Worm (Caenorhabditis elegans): ENCODE results near the gene rad-54.L2.
A peak's percentile ranks its signal among the peaks of the same experiment; 100 is the strongest.

Gene rad-54.L2

DNA sequence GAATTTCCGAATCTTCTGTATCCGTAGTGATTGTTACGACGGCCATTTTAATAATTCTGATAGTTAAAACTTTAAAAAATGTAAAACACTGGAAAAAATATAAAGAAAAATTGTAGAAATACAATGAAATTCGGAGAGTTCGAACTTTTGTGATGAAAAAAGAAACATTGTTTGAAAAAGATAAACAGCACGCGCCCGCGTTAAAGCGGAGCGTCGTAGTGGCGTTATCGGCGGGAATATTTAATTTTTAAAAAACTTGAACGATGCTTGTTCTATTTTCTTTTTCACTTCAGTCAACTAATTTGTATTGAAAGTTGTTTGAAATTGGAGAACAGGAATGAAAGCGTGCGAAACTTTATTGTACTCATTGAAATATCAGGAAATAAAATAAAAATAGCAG, 24.3 kb upstream of the rad-54.L2 start, which contains the start of gene npp-23 (continued):
- TF ChIP-seq ceh-8 (GFP tag; optimal IDR thresholded peaks at IDR 0.05), result no peak
- TF ChIP-seq zip-4 (GFP tag; optimal IDR thresholded peaks at IDR 0.05), result no peak
- TF ChIP-seq nhr-19 (GFP tag; conservative IDR thresholded peaks at IDR 0.05), result peak; percentile 54
- TF ChIP-seq swsn-7 (tag; optimal IDR thresholded peaks at IDR 0.05), result peak; percentile 50
- TF ChIP-seq nhr-11 (tag; optimal IDR thresholded peaks at IDR 0.05), result no peak
- no peak for TF ChIP-seq elt-2 (tag; optimal IDR thresholded peaks at IDR 0.05)
- TF ChIP-seq blmp-1 (tag; optimal IDR thresholded peaks at IDR 0.05), result peak; percentile 58
- no peak for TF ChIP-seq nhr-28 (tag; optimal IDR thresholded peaks at IDR 0.05)
- TF ChIP-seq nhr-76 (tag; optimal IDR thresholded peaks at IDR 0.05), result no peak
- TF ChIP-seq grh-1 (GFP tag; IDR thresholded peaks at IDR 0.05), result peak; percentile 38; the same call in 1 of the 2 replicates
- TF ChIP-seq dpl-1 (GFP tag; optimal IDR thresholded peaks at IDR 0.05), result peak; percentile 93 to 96 (median 95)
- peak; percentile 51 for TF ChIP-seq skn-1 (tag; optimal IDR thresholded peaks at IDR 0.05)
- peak; percentile 53 for TF ChIP-seq dsc-1 (tag; optimal IDR thresholded peaks at IDR 0.05)
- peak in 1 of 2 experiments; percentile 60 for TF ChIP-seq lsy-2 (tag; optimal IDR thresholded peaks at IDR 0.05)
- TF ChIP-seq lin-14 (GFP tag; optimal IDR thresholded peaks at IDR 0.05), result no peak
- TF ChIP-seq unc-98 (GFP tag; IDR thresholded peaks at IDR 0.05), result no peak
- TF ChIP-seq isw-1 (GFP tag; IDR thresholded peaks at IDR 0.05), result no peak; the same call in 1 of the 2 replicates
- peak; percentile 15 for TF ChIP-seq snpc-4 (tag; optimal IDR thresholded peaks at IDR 0.05)
- peak; percentile 37 for TF ChIP-seq C16A3.4 (tag; optimal IDR thresholded peaks at IDR 0.05)
- no peak for TF ChIP-seq nhr-77 (tag; optimal IDR thresholded peaks at IDR 0.05)
- TF ChIP-seq unc-30 (tag; optimal IDR thresholded peaks at IDR 0.05), result no peak
- TF ChIP-seq fos-1 (tag; optimal IDR thresholded peaks at IDR 0.05), result no peak
- TF ChIP-seq Y116A8C.19 (tag; optimal IDR thresholded peaks at IDR 0.05; ENCODE audit: borderline replicate concordance), result no peak
- no peak for TF ChIP-seq unc-62 (GFP tag; optimal IDR thresholded peaks at IDR 0.05)
- TF ChIP-seq efl-3 (GFP tag; optimal IDR thresholded peaks at IDR 0.05), result no peak
- peak; percentile 51 for TF ChIP-seq xbp-1 (tag; optimal IDR thresholded peaks at IDR 0.05)
- no peak for TF ChIP-seq jun-1 (tag; optimal IDR thresholded peaks at IDR 0.05)
- TF ChIP-seq sptf-1 (tag; optimal IDR thresholded peaks at IDR 0.05), result no peak
- TF ChIP-seq nhr-20 (tag; optimal IDR thresholded peaks at IDR 0.05), result peak; percentile 59
- no peak for TF ChIP-seq aha-1 (tag; optimal IDR thresholded peaks at IDR 0.05)
- peak; percentile 15 for TF ChIP-seq lin-13 (GFP tag; optimal IDR thresholded peaks at IDR 0.05)
- TF ChIP-seq elt-3 (tag; optimal IDR thresholded peaks at IDR 0.05), result peak in 1 of 6 experiments; percentile 13
- no peak for TF ChIP-seq egl-27 (tag; optimal IDR thresholded peaks at IDR 0.05)
- no peak for TF ChIP-seq ceh-90 (tag; optimal IDR thresholded peaks at IDR 0.05)
- TF ChIP-seq fkh-10 (GFP tag; optimal IDR thresholded peaks at IDR 0.05), result no peak
- TF ChIP-seq lin-39 (tag; optimal IDR thresholded peaks at IDR 0.05), result no peak
- no peak for TF ChIP-seq nhr-90 (tag; optimal IDR thresholded peaks at IDR 0.05; ENCODE audit: poor library complexity)
- TF ChIP-seq ets-5 (GFP tag; IDR thresholded peaks at IDR 0.05), result no peak
- TF ChIP-seq ztf-4 (tag; optimal IDR thresholded peaks at IDR 0.05), result no peak
- no peak for TF ChIP-seq tlp-1 (tag; optimal IDR thresholded peaks at IDR 0.05)
- TF ChIP-seq lin-35 (GFP tag; optimal IDR thresholded peaks at IDR 0.05), result peak; percentile 95 to 97
- no peak for TF ChIP-seq pag-3 (tag; optimal IDR thresholded peaks at IDR 0.05; ENCODE audit: borderline replicate concordance, insufficient read depth)
- no peak for TF ChIP-seq mab-9 (GFP tag; IDR thresholded peaks at IDR 0.05)
- peak; percentile 96 to 99 for TF ChIP-seq efl-1 (optimal IDR thresholded peaks at IDR 0.05)
- TF ChIP-seq efl-1 (GFP tag; optimal IDR thresholded peaks at IDR 0.05 in 1 of 2), result peak; percentile 96 to 99
- TF ChIP-seq hpl-2 (GFP tag; optimal IDR thresholded peaks at IDR 0.05), result no peak
- peak in 1 of 2 experiments; percentile 34 for TF ChIP-seq mdl-1 (tag; optimal IDR thresholded peaks at IDR 0.05)
- TF ChIP-seq ceh-88 (GFP tag; IDR thresholded peaks at IDR 0.05), result no peak
- no peak for TF ChIP-seq fkh-4 (tag; optimal IDR thresholded peaks at IDR 0.05; ENCODE audit: borderline replicate concordance)
- TF ChIP-seq pax-3 (tag; optimal IDR thresholded peaks at IDR 0.05), result no peak
- no peak for TF ChIP-seq alr-1 (tag; optimal IDR thresholded peaks at IDR 0.05; ENCODE audit: borderline replicate concordance)
- no peak for TF ChIP-seq mef-2 (tag; optimal IDR thresholded peaks at IDR 0.05)
- TF ChIP-seq C34B4.2 (tag; optimal IDR thresholded peaks at IDR 0.05), result no peak

Data from whole organism, L1 larva.